Fruit fly (Drosophila melanogaster): ENCODE results near the gene wake.

Gene wake

dm6 chr3R:22629174-22629573 is 10.4 kb upstream of the wake start (continued):
- TF ChIP-seq Bdp1 (GFP tag; optimal IDR thresholded peaks at IDR 0.05) (no peak), CG13287 (GFP tag; IDR thresholded peaks at IDR 0.05; ENCODE audit: partially characterized antibody) (no peak), CG15601 (tag; optimal IDR thresholded peaks at IDR 0.05) (no peak), CG17328 (GFP tag; IDR thresholded peaks at IDR 0.05) (no peak), CG9932 (GFP tag; IDR thresholded peaks at IDR 0.05) (no peak), CG7839 (tag; optimal IDR thresholded peaks at IDR 0.05) (peak; percentile 23), CoRest (tag; optimal IDR thresholded peaks at IDR 0.05) (no peak), CG12155 (GFP tag; optimal IDR thresholded peaks at IDR 0.05) (no peak), CG3281 (GFP tag; optimal IDR thresholded peaks at IDR 0.05) (no peak), nmo (GFP tag; optimal IDR thresholded peaks at IDR 0.05) (peak; percentile 18), CG2199 (GFP tag; IDR thresholded peaks at IDR 0.05) (no peak), Stat92E (GFP tag; optimal IDR thresholded peaks at IDR 0.05) (no peak), gt (GFP tag; IDR thresholded peaks at IDR 0.05) (no peak), CG18262 (tag; optimal IDR thresholded peaks at IDR 0.05) (peak; percentile 24), Meics (GFP tag; optimal IDR thresholded peaks at IDR 0.05) (peak; percentile 11), dm (GFP tag; optimal IDR thresholded peaks at IDR 0.05) (no peak), MTF-1 (GFP tag; optimal IDR thresholded peaks at IDR 0.05; ENCODE audit: borderline replicate concordance) (no peak), scrt (GFP tag; optimal IDR thresholded peaks at IDR 0.05) (no peak), Sox102F (GFP tag; optimal IDR thresholded peaks at IDR 0.05) (peak; percentile 17), rib (GFP tag; IDR thresholded peaks at IDR 0.05) (no peak), Rfx (GFP tag; IDR thresholded peaks at IDR 0.05) (no peak), CG2712 (tag; optimal IDR thresholded peaks at IDR 0.05) (peak; percentile 24), ssp (GFP tag; IDR thresholded peaks at IDR 0.05) (no peak), ems (GFP tag; optimal IDR thresholded peaks at IDR 0.05) (no peak), grau (tag; optimal IDR thresholded peaks at IDR 0.05) (peak; percentile 36), kni (GFP tag; optimal IDR thresholded peaks at IDR 0.05) (no peak), Hmr (GFP tag; optimal IDR thresholded peaks at IDR 0.05) (peak; percentile 5), dmrt99B (tag; optimal IDR thresholded peaks at IDR 0.05) (peak; percentile 33), CG2678 (tag; optimal IDR thresholded peaks at IDR 0.05) (peak; percentile 31), row (GFP tag; IDR thresholded peaks at IDR 0.05) (peak; percentile 35; the same call in 2 of the 3 replicates), Med (GFP tag) (peak; percentile 48), amos (GFP tag; IDR thresholded peaks at IDR 0.05; ENCODE audit: partially characterized antibody) (no peak), CG13894 (tag; optimal IDR thresholded peaks at IDR 0.05) (no peak), pros (GFP tag; optimal IDR thresholded peaks at IDR 0.05) (no peak), CG32772 (GFP tag; IDR thresholded peaks at IDR 0.05) (no peak), CG1602 (GFP tag; optimal IDR thresholded peaks at IDR 0.05) (no peak), CG18764 (GFP tag; optimal IDR thresholded peaks at IDR 0.05) (no peak), luna (GFP tag; optimal IDR thresholded peaks at IDR 0.05) (no peak), sc (optimal IDR thresholded peaks at IDR 0.05) (no peak), sc (GFP tag; optimal IDR thresholded peaks at IDR 0.05) (no peak), CG33557 (GFP tag; optimal IDR thresholded peaks at IDR 0.05) (no peak), da (GFP tag; optimal IDR thresholded peaks at IDR 0.05) (no peak), Atf3 (GFP tag; optimal IDR thresholded peaks at IDR 0.05) (no peak), Taf1 (GFP tag; IDR thresholded peaks at IDR 0.05) (no peak), crp (GFP tag; optimal IDR thresholded peaks at IDR 0.05) (no peak), CG10979 (tag; optimal IDR thresholded peaks at IDR 0.05) (peak; percentile 13), CG34376 (GFP tag; optimal IDR thresholded peaks at IDR 0.05) (no peak), CG11504 (tag; optimal IDR thresholded peaks at IDR 0.05) (peak; percentile 48), Oaz (GFP tag; IDR thresholded peaks at IDR 0.05) (no peak), Abd-B (GFP tag; optimal IDR thresholded peaks at IDR 0.05) (no peak), CG3847 (GFP tag; IDR thresholded peaks at IDR 0.05) (no peak)
